Worm (Caenorhabditis elegans) whole organism, young adult: ENCODE measurements around the gene math-18.
"Not testable (repeated sequence)": the region's sequence is repeated elsewhere in the genome, so short reads cannot be mapped to it uniquely, and the experiment has no call there.

Experiments used
- F39B2.1 ChIP-seq: fragments of 200-800 bp; sonication (Bioruptor generic); IDR thresholded peaks from 2 replicates; pipeline ENCODE4 v1.3.6; 2022; ENCODE audit warnings: missing genetic modification reagents, missing genetic modification characterization, missing compliant biosample characterization
- F49E8.2 ChIP-seq: sonication (generic microtip); optimal IDR thresholded peaks from 3 replicates; lab custom pipeline; 2017; ENCODE audit warnings: missing genetic modification characterization, mild to moderate bottlenecking, missing compliant biosample characterization, antibody characterized with exemption, moderate library complexity; ENCODE audit not compliant: insufficient read depth
- T26A5.8 ChIP-seq: sonication (generic microtip); optimal IDR thresholded peaks from 2 replicates; lab custom pipeline; 2016; ENCODE audit warnings: missing genetic modification characterization, missing compliant biosample characterization
- Y53F4B.3 ChIP-seq: fragments of 200-800 bp; sonication (Bioruptor generic); IDR thresholded peaks from 2 replicates; pipeline ENCODE4 v1.3.6; 2022; ENCODE audit warnings: missing genetic modification reagents, missing genetic modification characterization, missing compliant biosample characterization
- Y79H2A.3 ChIP-seq: fragments of 200-800 bp; sonication (Bioruptor generic); conservative IDR thresholded peaks from 2 replicates; pipeline ENCODE4 v1.3.6; 2022; ENCODE audit warnings: missing genetic modification reagents, missing genetic modification characterization, missing compliant biosample characterization
- aptf-2 ChIP-seq: fragments of 200-800 bp; sonication (Bioruptor generic); conservative IDR thresholded peaks from 2 replicates; pipeline ENCODE4 v1.3.6; 2022; ENCODE audit warnings: missing genetic modification reagents, missing genetic modification characterization, missing compliant biosample characterization
- attf-6 ChIP-seq: fragments of 200-800 bp; sonication (Bioruptor generic); IDR thresholded peaks from 2 replicates; pipeline ENCODE4 v1.3.6; 2022; ENCODE audit warnings: missing genetic modification reagents, missing genetic modification characterization, missing compliant biosample characterization
- bed-2 ChIP-seq: fragments of 200-800 bp; sonication (Bioruptor generic); IDR thresholded peaks from 2 replicates; pipeline ENCODE4 v1.3.6; 2022; ENCODE audit warnings: missing genetic modification reagents, missing genetic modification characterization, missing compliant biosample characterization
- cebp-1 ChIP-seq, 2 experiments: fragments of 200-800 bp in 1 of 2; sonication (Bioruptor generic) in 1 of 2; sonication (generic microtip) in 1 of 2; IDR thresholded peaks in 1 of 2; optimal IDR thresholded peaks in 1 of 2; 2 replicates each; pipeline versions ENCODE4 v1.3.6 to Lab custom; 2017 to 2022; ENCODE audit warnings: missing compliant biosample characterization in 2 of 2, missing genetic modification characterization in 2 of 2, mild to moderate bottlenecking in 1 of 2, missing genetic modification reagents in 1 of 2, moderate library complexity in 1 of 2
- ceh-58 ChIP-seq: fragments of 200-800 bp; sonication (Bioruptor generic); IDR thresholded peaks from 2 replicates; pipeline ENCODE4 v1.3.6; 2022; ENCODE audit warnings: missing genetic modification characterization, missing compliant biosample characterization
- chd-7 ChIP-seq: sonication (generic microtip); optimal IDR thresholded peaks from 2 replicates; lab custom pipeline; 2016; ENCODE audit warnings: mild to moderate bottlenecking, missing genetic modification characterization, moderate library complexity, missing compliant biosample characterization
- die-1 ChIP-seq: sonication (generic microtip); optimal IDR thresholded peaks from 2 replicates; lab custom pipeline; 2016; ENCODE audit warnings: missing genotype, mild to moderate bottlenecking, missing genetic modification characterization, missing compliant biosample characterization
- fkh-3 ChIP-seq: sonication (generic microtip); optimal IDR thresholded peaks from 2 replicates; lab custom pipeline; 2016; ENCODE audit warnings: mild to moderate bottlenecking, missing genetic modification characterization, missing compliant biosample characterization
- gei-17 ChIP-seq: fragments of 200-800 bp; sonication (Bioruptor generic); optimal IDR thresholded peaks from 2 replicates; lab custom pipeline; 2018; ENCODE audit warnings: mild to moderate bottlenecking, missing genetic modification characterization, missing compliant biosample characterization
- him-1 ChIP-seq: sonication (generic microtip); optimal IDR thresholded peaks from 2 replicates; lab custom pipeline; 2016; ENCODE audit warnings: missing genotype, missing genetic modification reagents, missing genetic modification characterization, missing compliant biosample characterization
- hmg-1.2 ChIP-seq: fragments of 200-800 bp; sonication (Bioruptor generic); IDR thresholded peaks from 2 replicates; pipeline ENCODE4 v1.3.6; 2022; ENCODE audit warnings: missing genetic modification reagents, missing genetic modification characterization, missing compliant biosample characterization
- lag-1 ChIP-seq: fragments of 200-800 bp; sonication (Bioruptor generic); IDR thresholded peaks from 2 replicates; pipeline ENCODE4 v1.3.6; 2022; ENCODE audit warnings: missing genetic modification reagents, missing genetic modification characterization, missing compliant biosample characterization
- lin-35 ChIP-seq, 3 experiments: fragments of 150-350 bp in 2 of 3; sonication (generic microtip) in 1 of 3; optimal IDR thresholded peaks; 2 replicates each; lab custom pipeline; 2014 to 2018; ENCODE audit warnings: missing biosample characterization in 3 of 3, missing genetic modification characterization in 3 of 3, missing genetic modification reagents in 3 of 3
- lin-54 ChIP-seq: fragments of 200-800 bp; sonication (Bioruptor generic); optimal IDR thresholded peaks from 2 replicates; lab custom pipeline; 2018; ENCODE audit warnings: mild to moderate bottlenecking, missing genetic modification characterization, missing compliant biosample characterization
- lsl-1 ChIP-seq: fragments of 200-800 bp; sonication (Bioruptor generic); optimal IDR thresholded peaks from 2 replicates; lab custom pipeline; 2018; ENCODE audit warnings: mild to moderate bottlenecking, missing genetic modification characterization, moderate library complexity, missing compliant biosample characterization
- madf-3 ChIP-seq: fragments of 200-800 bp; sonication (Bioruptor generic); IDR thresholded peaks from 2 replicates; pipeline ENCODE4 v1.3.6; 2022; ENCODE audit warnings: missing genetic modification reagents, missing genetic modification characterization, missing compliant biosample characterization
- madf-6 ChIP-seq: fragments of 200-800 bp; sonication (Bioruptor generic); IDR thresholded peaks from 2 replicates; pipeline ENCODE4 v1.3.6; 2022; ENCODE audit warnings: missing genetic modification reagents, missing genetic modification characterization, missing compliant biosample characterization
- madf-8 ChIP-seq: fragments of 200-800 bp; sonication (Bioruptor generic); conservative IDR thresholded peaks from 2 replicates; pipeline ENCODE4 v1.3.6; 2022; ENCODE audit warnings: missing genetic modification reagents, missing genetic modification characterization, missing compliant biosample characterization
- mcd-1 ChIP-seq: fragments of 200-800 bp; sonication (Bioruptor generic); IDR thresholded peaks from 2 replicates; pipeline ENCODE4 v1.3.6; 2022; ENCODE audit warnings: missing genetic modification reagents, missing genetic modification characterization, missing compliant biosample characterization
- mes-4 ChIP-seq: sonication (generic microtip); optimal IDR thresholded peaks from 2 replicates; lab custom pipeline; 2016; ENCODE audit warnings: missing genotype, missing genetic modification characterization, missing compliant biosample characterization
- nfya-1 ChIP-seq: sonication (generic microtip); optimal IDR thresholded peaks from 2 replicates; lab custom pipeline; 2017; ENCODE audit warnings: antibody characterized with exemption, missing compliant biosample characterization, missing genetic modification characterization, borderline replicate concordance; ENCODE audit not compliant: insufficient read depth
- pha-4 ChIP-seq: fragments of 150-350 bp; sonication (generic microtip); optimal IDR thresholded peaks from 2 replicates; lab custom pipeline; 2014; ENCODE audit warnings: missing biosample characterization, missing genetic modification reagents, missing genetic modification characterization
- rcor-1 ChIP-seq: fragments of 200-800 bp; sonication (Bioruptor generic); IDR thresholded peaks from 2 replicates; pipeline ENCODE4 v1.3.6; 2022; ENCODE audit warnings: missing genetic modification reagents, missing genetic modification characterization, missing compliant biosample characterization
- sea-2 ChIP-seq: fragments of 200-800 bp; sonication (Bioruptor generic); IDR thresholded peaks from 2 replicates; pipeline ENCODE4 v1.3.6; 2022; ENCODE audit warnings: missing genetic modification characterization, missing compliant biosample characterization
- snpc-1.3 ChIP-seq: sonication (generic microtip); optimal IDR thresholded peaks from 2 replicates; lab custom pipeline; 2017; ENCODE audit warnings: missing genetic modification characterization, mild to moderate bottlenecking, missing compliant biosample characterization, antibody characterized with exemption, moderate library complexity, missing genotype, missing genetic modification reagents; ENCODE audit not compliant: insufficient read depth
- snpc-3.4 ChIP-seq: sonication (generic microtip); optimal IDR thresholded peaks from 2 replicates; lab custom pipeline; 2017; ENCODE audit warnings: missing genetic modification characterization, mild to moderate bottlenecking, missing compliant biosample characterization, antibody characterized with exemption, moderate library complexity, missing genotype, missing genetic modification reagents
- somi-1 ChIP-seq: fragments of 200-800 bp; sonication (Bioruptor generic); optimal IDR thresholded peaks from 2 replicates; lab custom pipeline; 2018; ENCODE audit warnings: mild to moderate bottlenecking, missing genetic modification characterization, missing compliant biosample characterization
- unc-62 ChIP-seq: fragments of 150-350 bp; optimal IDR thresholded peaks from 2 replicates; lab custom pipeline; 2014; ENCODE audit warnings: missing biosample characterization, missing genetic modification reagents, missing genetic modification characterization
- xnd-1 ChIP-seq: sonication (generic microtip); optimal IDR thresholded peaks from 2 replicates; lab custom pipeline; 2016; ENCODE audit warnings: missing genotype, missing genetic modification reagents, missing genetic modification characterization, missing compliant biosample characterization
- zim-3 ChIP-seq: sonication (generic microtip); optimal IDR thresholded peaks from 2 replicates; lab custom pipeline; 2017; ENCODE audit warnings: mild to moderate bottlenecking, missing genetic modification characterization, moderate library complexity, missing compliant biosample characterization
- ztf-22 ChIP-seq: fragments of 200-800 bp; sonication (Bioruptor generic); optimal IDR thresholded peaks from 2 replicates; lab custom pipeline; 2018; ENCODE audit warnings: mild to moderate bottlenecking, missing genetic modification characterization, moderate library complexity, missing compliant biosample characterization
- ztf-3 ChIP-seq: fragments of 200-800 bp; sonication (Bioruptor generic); optimal IDR thresholded peaks from 2 replicates; lab custom pipeline; 2018; ENCODE audit warnings: mild to moderate bottlenecking, missing genetic modification characterization, missing compliant biosample characterization

Gene math-18

ce11 chrII:2153708-2154107, at the start of gene math-18:
Gene math-18 (plus strand): TSS chrII:2154008.
- TF ChIP-seq madf-8; lin-54; lin-35 (GFP tag; optimal IDR thresholded peaks at IDR 0.05; lab: Kevin White, UChicago): not testable (repeated sequence)

ce11 chrII:2108295-2108694, 45.5 kb upstream of the math-18 start, which contains the start of gene R52.4:
Gene R52.4 (minus strand): TSS chrII:2108395.
- TF ChIP-seq die-1 (tag; lab: Kevin White, UChicago) (no peak), Y79H2A.3 (GFP tag; lab: Robert Waterston, UW) (no peak), ceh-58 (GFP tag; lab: Robert Waterston, UW) (no peak), ztf-3 (GFP tag; lab: Kevin White, UChicago) (no peak)

- peak; percentile 52 for TF ChIP-seq him-1 (tag; lab: Kevin White, UChicago)
- no peak for TF ChIP-seq lsl-1 (GFP tag; lab: Kevin White, UChicago)
- TF ChIP-seq, all 124 proteins: peak for 1
Measured at ce11 chrII:2109943-2110342, 43.9 kb upstream of the math-18 start, which contains the start of gene R52.5. Gene R52.5 (minus strand): TSS chrII:2110043.

DNA sequence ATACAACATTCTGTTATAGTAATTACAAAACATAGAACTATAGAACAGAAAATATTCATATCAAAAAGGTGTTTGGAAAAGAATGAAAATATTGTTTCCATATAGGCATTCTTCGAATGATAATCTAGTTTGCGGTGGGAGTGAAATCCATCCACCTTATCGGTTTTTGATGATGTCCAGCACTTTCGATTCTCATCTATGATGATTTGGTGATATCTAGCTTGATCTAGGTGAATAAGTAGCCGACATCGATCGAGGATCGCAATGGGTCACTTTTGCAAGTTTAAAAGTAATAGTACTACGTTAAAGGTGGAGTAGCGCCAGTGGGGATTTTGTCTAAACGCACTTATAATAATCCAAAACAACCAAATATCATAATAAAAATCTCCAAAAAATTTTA, 40.9 kb upstream of the math-18 start, which contains the start of gene R52.6:
Gene R52.6, minus strand, starts transcription at position 101 of the 400 bp plus-strand sequence.
- TF ChIP-seq cebp-1 (GFP tag; IDR thresholded peaks at IDR 0.05; lab: Robert Waterston, UW) (no peak), cebp-1 (tag; optimal IDR thresholded peaks at IDR 0.05; lab: Kevin White, UChicago) (no peak), ceh-58 (GFP tag; lab: Robert Waterston, UW) (no peak), bed-2 (no peak), mcd-1 (no peak), Y53F4B.3 (no peak), pha-4 (no peak), attf-6 (no peak), zim-3 (tag; lab: Kevin White, UChicago) (no peak), somi-1 (GFP tag; lab: Kevin White, UChicago) (no peak), mes-4 (tag; lab: Kevin White, UChicago) (no peak), sea-2 (GFP tag; lab: Robert Waterston, UW) (no peak), unc-62 (no peak), rcor-1 (GFP tag; lab: Robert Waterston, UW) (no peak), madf-6 (GFP tag; lab: Robert Waterston, UW) (no peak), T26A5.8 (no peak), aptf-2 (GFP tag; lab: Robert Waterston, UW) (no peak), chd-7 (no peak), hmg-1.2 (GFP tag; lab: Robert Waterston, UW) (no peak)

DNA sequence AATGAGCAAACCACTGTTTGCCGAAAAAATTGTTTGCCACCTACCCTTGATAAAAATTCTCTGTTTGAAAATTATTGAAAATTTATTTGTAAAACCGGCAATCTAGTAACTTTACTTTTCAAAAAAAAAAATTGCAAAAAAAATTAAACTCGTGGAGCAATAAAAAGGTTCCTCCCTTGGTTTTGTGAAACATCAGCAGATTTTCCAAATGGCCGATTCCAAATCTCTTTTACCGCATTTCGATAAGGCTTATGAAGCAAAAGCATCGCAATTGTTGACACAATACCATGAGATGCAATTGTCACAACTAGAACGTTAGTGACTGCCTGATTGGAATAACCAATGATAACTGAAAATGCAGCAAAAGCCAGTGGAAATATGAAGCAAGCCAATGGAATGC, 39.3 kb upstream of the math-18 start:
- no peak for TF ChIP-seq fkh-3 (tag; lab: Kevin White, UChicago)
- TF ChIP-seq F49E8.2 (tag; lab: Kevin White, UChicago), result no peak
- no peak for TF ChIP-seq snpc-3.4 (tag; lab: Kevin White, UChicago)
- no peak for TF ChIP-seq F39B2.1
- TF ChIP-seq ztf-22 (GFP tag; lab: Kevin White, UChicago), result no peak
- TF ChIP-seq zim-3 (tag; lab: Kevin White, UChicago), result no peak
- TF ChIP-seq chd-7, result no peak
- TF ChIP-seq madf-3 (GFP tag; lab: Robert Waterston, UW), result no peak
- TF ChIP-seq mcd-1, result no peak
- no peak for TF ChIP-seq nfya-1 (tag; lab: Kevin White, UChicago)
- TF ChIP-seq Y79H2A.3 (GFP tag; lab: Robert Waterston, UW), result no peak
- no peak for TF ChIP-seq xnd-1 (tag; lab: Kevin White, UChicago)
- no peak for TF ChIP-seq Y53F4B.3
- TF ChIP-seq lag-1 (GFP tag; lab: Robert Waterston, UW), result no peak
- TF ChIP-seq somi-1 (GFP tag; lab: Kevin White, UChicago), result no peak
- TF ChIP-seq snpc-1.3 (tag; lab: Kevin White, UChicago), result no peak
- TF ChIP-seq gei-17 (GFP tag; lab: Kevin White, UChicago), result no peak
- no peak for TF ChIP-seq attf-6
- no peak for TF ChIP-seq him-1 (tag; lab: Kevin White, UChicago)
